Worm (Caenorhabditis elegans): ENCODE results near the gene F17C11.26.

DNA sequence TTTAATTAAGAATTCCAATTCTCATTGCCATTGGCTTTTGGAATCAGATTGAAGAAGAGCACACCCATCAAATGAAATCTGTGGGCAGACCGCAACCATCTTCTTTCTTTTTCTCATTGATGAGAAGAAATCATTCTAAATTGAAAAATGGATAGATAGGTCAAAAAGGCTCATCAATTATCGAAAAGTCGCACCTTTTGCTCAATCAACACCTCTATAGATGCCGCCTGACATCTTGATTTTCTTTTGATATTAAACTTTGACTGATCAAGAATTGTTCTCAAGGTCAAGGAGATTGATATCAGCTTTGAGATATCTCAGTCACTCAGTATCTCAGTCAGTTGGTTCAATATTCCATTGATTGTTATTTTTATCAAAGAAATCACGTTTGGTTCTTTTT, 31.3 kb upstream of the F17C11.26 start:
- TF ChIP-seq daf-12 (tag; optimal IDR thresholded peaks at IDR 0.05) = no peak
- no peak for TF ChIP-seq fos-1 (tag; optimal IDR thresholded peaks at IDR 0.05)
- TF ChIP-seq ZK546.5 (tag; optimal IDR thresholded peaks at IDR 0.05) = no peak
- TF ChIP-seq skn-1 (tag; optimal IDR thresholded peaks at IDR 0.05) = no peak
- no peak for TF ChIP-seq nhr-237 (tag; optimal IDR thresholded peaks at IDR 0.05)
- no peak for TF ChIP-seq mdl-1 (tag; optimal IDR thresholded peaks at IDR 0.05)
- no peak for TF ChIP-seq ama-1 (optimal IDR thresholded peaks at IDR 0.05)

Data from whole organism, L3 larva.